Worm (Caenorhabditis elegans): ENCODE measurements around the gene W06D11.2.

- TF ChIP-seq hlh-8 (tag; optimal IDR thresholded peaks at IDR 0.05) (no peak), ama-1 (optimal IDR thresholded peaks at IDR 0.05) (no peak), ceh-31 (tag; optimal IDR thresholded peaks at IDR 0.05) (no peak), ets-4 (tag; optimal IDR thresholded peaks at IDR 0.05) (no peak), fkh-10 (GFP tag; optimal IDR thresholded peaks at IDR 0.05) (no peak), pha-4 (tag; optimal IDR thresholded peaks at IDR 0.05) (no peak), ceh-14 (tag; optimal IDR thresholded peaks at IDR 0.05) (no peak), gmeb-2 (tag; optimal IDR thresholded peaks at IDR 0.05) (no peak), tbx-7 (tag; optimal IDR thresholded peaks at IDR 0.05) (no peak), nhr-11 (tag; optimal IDR thresholded peaks at IDR 0.05) (no peak), nfya-1 (tag; optimal IDR thresholded peaks at IDR 0.05) (no peak), zip-5 (tag; optimal IDR thresholded peaks at IDR 0.05) (no peak), npax-4 (tag; optimal IDR thresholded peaks at IDR 0.05) (no peak), ttx-3 (tag; optimal IDR thresholded peaks at IDR 0.05) (no peak)
These were observed 21.0 kb downstream of the W06D11.2 start, which contains the start of gene C04B4.6 for ce11 chrX:12275577-12275976.
